Fruit fly (Drosophila melanogaster) whole organism, wandering third instar larva: ENCODE measurements around the gene CG32115.

Experiments used
- CrebA ChIP-seq: fragments of 200-800 bp; sonication (Bioruptor generic); optimal IDR thresholded peaks from 2 replicates; lab custom pipeline; 2016; ENCODE audit warnings: missing biosample characterization, mild to moderate bottlenecking, missing genetic modification characterization, borderline replicate concordance
- Dfd ChIP-seq: fragments of >200 bp; optimal IDR thresholded peaks from 2 replicates; lab custom pipeline; 2017; ENCODE audit warnings: missing biosample characterization, missing genetic modification characterization
- GATAd ChIP-seq: sonication (Bioruptor generic); optimal IDR thresholded peaks from 2 replicates; lab custom pipeline; 2016; ENCODE audit warnings: missing biosample characterization, missing genetic modification characterization
- Hnf4 ChIP-seq: fragments of 200-800 bp; sonication (Bioruptor generic); optimal IDR thresholded peaks from 2 replicates; lab custom pipeline; 2016; ENCODE audit warnings: missing biosample characterization, mild to moderate bottlenecking, missing genetic modification characterization
- Hr78 ChIP-seq: fragments of >200 bp; optimal IDR thresholded peaks from 2 replicates; lab custom pipeline; 2017; ENCODE audit warnings: missing biosample characterization, missing genetic modification characterization
- Hr83 ChIP-seq: fragments of 200-300 bp; sonication (Bioruptor generic); optimal IDR thresholded peaks from 2 replicates; lab custom pipeline; 2016; ENCODE audit warnings: missing biosample characterization, mild to moderate bottlenecking, missing genetic modification characterization, moderate library complexity; ENCODE audit not compliant: poor library complexity, severe bottlenecking
- Myc ChIP-seq: fragments of >200 bp; optimal IDR thresholded peaks from 2 replicates; lab custom pipeline; 2017
- Vsx2 ChIP-seq: fragments of 200-300, 225-300 bp; sonication (Bioruptor generic); optimal IDR thresholded peaks from 2 replicates; lab custom pipeline; 2018; ENCODE audit warnings: missing biosample characterization, missing genetic modification characterization; ENCODE audit not compliant: partially characterized antibody
- br ChIP-seq: fragments of 200-800 bp; sonication (Bioruptor generic); optimal IDR thresholded peaks from 2 replicates; lab custom pipeline; 2016; ENCODE audit warnings: missing biosample characterization, missing genetic modification characterization
- brk ChIP-seq: fragments of 200-800 bp; sonication (Bioruptor generic); optimal IDR thresholded peaks from 2 replicates; lab custom pipeline; 2016; ENCODE audit warnings: missing biosample characterization, mild to moderate bottlenecking, missing genetic modification characterization
- dl ChIP-seq, 2 experiments: fragments of 175-275, 200-275 bp in 1 of 2; fragments of 200-275 bp in 1 of 2; sonication (Bioruptor generic); optimal IDR thresholded peaks; lab custom pipeline; 2018; ENCODE audit warnings: mild to moderate bottlenecking in 2 of 2, missing biosample characterization in 2 of 2, missing genetic modification characterization in 2 of 2, moderate library complexity in 2 of 2; ENCODE audit not compliant: partially characterized antibody in 2 of 2, insufficient read depth in 1 of 2
- dmrt93B ChIP-seq: fragments of 200-800 bp; sonication (Bioruptor generic); optimal IDR thresholded peaks from 2 replicates; lab custom pipeline; 2018; ENCODE audit warnings: missing biosample characterization, mild to moderate bottlenecking, missing genetic modification characterization
- dsf ChIP-seq: sonication (Bioruptor generic); optimal IDR thresholded peaks from 2 replicates; lab custom pipeline; 2016; ENCODE audit warnings: missing biosample characterization, missing genetic modification characterization, borderline replicate concordance
- h ChIP-seq: fragments of 200-800 bp; sonication (Bioruptor generic); optimal IDR thresholded peaks from 3 replicates; lab custom pipeline; 2016; ENCODE audit warnings: missing biosample characterization, mild to moderate bottlenecking, missing genetic modification characterization
- rgr ChIP-seq: fragments of 200-800 bp; sonication (Bioruptor generic); optimal IDR thresholded peaks from 3 replicates; lab custom pipeline; 2016; ENCODE audit warnings: missing biosample characterization, mild to moderate bottlenecking, missing genetic modification characterization
- sage ChIP-seq: fragments of 200-800 bp; sonication (Bioruptor generic); optimal IDR thresholded peaks from 2 replicates; lab custom pipeline; 2016; ENCODE audit warnings: missing biosample characterization, mild to moderate bottlenecking, missing genetic modification characterization
- woc ChIP-seq: sonication (Bioruptor generic); optimal IDR thresholded peaks from 2 replicates; lab custom pipeline; 2016; ENCODE audit warnings: missing biosample characterization, mild to moderate bottlenecking, missing genetic modification characterization

Gene CG32115

DNA sequence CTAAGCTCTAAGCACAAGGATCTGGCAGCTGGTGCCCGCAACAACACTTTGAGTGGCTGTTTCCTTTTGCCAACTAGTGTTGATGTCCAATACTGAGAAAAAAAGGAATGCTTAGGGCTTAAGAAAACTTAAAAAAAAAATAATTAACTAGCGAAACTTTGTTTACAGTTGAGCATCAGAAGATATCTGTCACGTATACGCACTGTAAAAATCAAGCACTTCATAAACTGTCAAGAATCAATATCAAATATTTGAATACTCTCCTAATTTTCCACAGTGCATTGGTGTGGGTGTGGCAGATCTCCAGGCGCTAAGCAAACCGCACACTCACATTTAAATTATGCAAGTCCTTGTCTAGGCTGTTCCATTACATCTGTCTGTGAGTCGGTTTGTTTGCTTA, 39.2 kb downstream of the CG32115 start:
- no peak for TF ChIP-seq Hr83 (GFP tag; lab: Kevin White, UChicago)

DNA sequence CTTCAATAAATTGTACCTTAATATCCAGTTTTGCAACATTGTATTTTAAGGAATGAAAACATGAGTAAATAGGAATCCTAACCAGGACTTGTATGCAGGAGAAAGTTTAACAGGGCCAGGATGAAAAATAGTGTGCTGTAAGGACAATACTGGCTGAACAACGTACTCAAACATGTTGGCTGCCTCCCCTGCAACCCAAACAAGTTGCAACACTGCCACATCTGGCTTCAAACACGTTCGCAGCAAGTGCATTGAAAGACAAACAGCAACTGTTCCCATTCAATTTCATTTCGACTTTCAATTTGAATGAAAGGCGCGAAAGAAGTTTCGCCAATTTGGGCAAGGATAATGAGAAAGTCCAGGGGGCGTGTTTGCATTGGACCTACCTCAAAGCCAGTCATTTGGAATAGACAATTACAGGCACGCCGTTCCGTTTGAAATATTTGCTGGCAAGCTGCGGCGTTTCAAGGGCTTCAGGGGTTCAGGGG, 45.4 kb downstream of the CG32115 start:
- TF ChIP-seq CrebA (GFP tag; lab: Kevin White, UChicago) (no peak), dsf (GFP tag; lab: Kevin White, UChicago) (no peak), Vsx2 (GFP tag; lab: Kevin White, UChicago) (no peak), br (GFP tag; lab: Kevin White, UChicago) (no peak), Dfd (GFP tag; lab: Kevin White, UChicago) (no peak), dmrt93B (GFP tag; lab: Kevin White, UChicago) (no peak), sage (GFP tag; lab: Kevin White, UChicago) (no peak), rgr (no peak), Hnf4 (no peak), h (no peak), dl (GFP tag; optimal IDR thresholded peaks at IDR 0.05; lab: Kevin White, UChicago; ENCODE audit: insufficient read depth in 1 of 2, partially characterized antibody in 2 of 2) (no peak), woc (GFP tag; lab: Kevin White, UChicago) (no peak), Hr78 (GFP tag; lab: Kevin White, UChicago) (no peak), Myc (lab: Kevin White, UChicago) (no peak)

DNA sequence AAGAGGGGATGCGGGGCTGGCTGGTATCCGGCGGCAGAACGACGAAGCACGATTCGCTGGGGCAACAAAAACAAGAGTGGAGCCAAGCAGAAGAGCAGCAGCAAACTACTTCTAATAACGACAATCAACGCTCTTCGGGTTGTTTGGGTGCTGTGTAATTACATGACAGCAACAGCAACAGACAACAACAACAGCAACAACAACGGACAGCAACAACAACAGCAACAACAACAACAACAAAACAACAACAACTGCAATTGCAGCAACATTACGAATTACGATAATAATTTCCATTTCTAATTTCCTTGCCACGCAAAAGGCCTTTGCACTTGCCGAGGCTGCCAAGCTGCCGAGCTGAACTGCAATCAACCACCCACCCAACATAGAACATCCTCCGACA, 49.0 kb downstream of the CG32115 start:
- TF ChIP-seq Dfd (GFP tag; lab: Kevin White, UChicago) (peak; percentile 54), GATAd (no peak)
- TF ChIP-seq, all 38 proteins: peak for 1

dm6 chr3L:12862820-12863219, 50.6 kb downstream of the CG32115 start, which contains the start of gene CG10943:
Gene CG10943, minus strand, starts transcription at chr3L:12862920.
- TF ChIP-seq brk (GFP tag; lab: Kevin White, UChicago) (no peak), woc (GFP tag; lab: Kevin White, UChicago) (no peak)
